Worm (Caenorhabditis elegans): Measurements from ENCODE around the gene H10E21.5.
A peak's percentile ranks its signal among the peaks of the same experiment; 100 is the strongest.

DNA sequence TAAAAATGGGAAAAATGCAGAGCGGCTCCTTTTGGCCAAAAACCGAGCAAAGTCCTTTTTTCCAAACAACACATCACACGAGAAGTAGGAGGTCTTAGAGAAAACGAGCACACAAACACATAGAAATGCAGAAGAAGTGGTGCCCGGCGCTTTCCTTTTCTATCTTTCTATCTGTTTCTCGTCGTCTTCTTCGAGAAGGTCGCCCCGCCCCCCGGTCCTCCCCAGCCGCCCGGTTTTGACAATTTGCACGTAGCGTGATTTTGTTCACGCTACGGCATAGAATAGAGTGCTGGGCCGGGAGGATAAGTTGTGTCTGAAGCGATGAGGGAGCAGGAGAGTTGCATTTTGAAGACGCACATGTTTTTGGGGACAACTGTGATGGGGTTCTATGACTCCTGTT, 43.3 kb upstream of the H10E21.5 start:
- no peak for TF ChIP-seq elt-2 (tag; optimal IDR thresholded peaks at IDR 0.05)
- no peak for TF ChIP-seq pha-4 (tag; optimal IDR thresholded peaks at IDR 0.05)
- TF ChIP-seq unc-62 (GFP tag; optimal IDR thresholded peaks at IDR 0.05): no peak
- peak; percentile 88 for TF ChIP-seq ama-1 (optimal IDR thresholded peaks at IDR 0.05)
- TF ChIP-seq nfya-1 (tag; optimal IDR thresholded peaks at IDR 0.05; ENCODE audit: insufficient read depth): peak; percentile 66
- TF ChIP-seq nhr-11 (tag; optimal IDR thresholded peaks at IDR 0.05): no peak
- no peak for TF ChIP-seq snpc-4 (tag; optimal IDR thresholded peaks at IDR 0.05)
- TF ChIP-seq nhr-28 (tag; optimal IDR thresholded peaks at IDR 0.05): no peak
- no peak for TF ChIP-seq egl-27 (tag; optimal IDR thresholded peaks at IDR 0.05)
- no peak for TF ChIP-seq mdl-1 (tag; optimal IDR thresholded peaks at IDR 0.05)
- no peak for TF ChIP-seq nhr-12 (tag; optimal IDR thresholded peaks at IDR 0.05)
